Worm (Caenorhabditis elegans) whole organism, L3 larva: ENCODE measurements around the gene F36D3.8.

Experiments used
- R02D3.7 ChIP-seq: fragments of 150-350 bp; optimal IDR thresholded peaks from 2 replicates; lab custom pipeline; 2014; ENCODE audit warnings: missing biosample characterization, missing genetic modification characterization
- ZK546.5 ChIP-seq: sonication (generic microtip); optimal IDR thresholded peaks from 2 replicates; lab custom pipeline; 2017; ENCODE audit warnings: missing biosample characterization, missing genetic modification characterization
- aly-2 ChIP-seq: fragments of 150-350 bp; optimal IDR thresholded peaks from 2 replicates; lab custom pipeline; 2014; ENCODE audit warnings: missing biosample characterization, missing genetic modification characterization
- ama-1 ChIP-seq: fragments of 150-350 bp; optimal IDR thresholded peaks from 2 replicates; lab custom pipeline; 2018
- ceh-16 ChIP-seq: sonication (generic microtip); optimal IDR thresholded peaks from 2 replicates; lab custom pipeline; 2017; ENCODE audit warnings: missing biosample characterization, missing genetic modification characterization
- ceh-28 ChIP-seq: fragments of 150-350 bp; optimal IDR thresholded peaks from 2 replicates; lab custom pipeline; 2014; ENCODE audit warnings: missing biosample characterization, missing genetic modification reagents, missing genetic modification characterization
- ceh-82 ChIP-seq: fragments of 150-350 bp; optimal IDR thresholded peaks from 2 replicates; lab custom pipeline; 2014; ENCODE audit warnings: missing biosample characterization, missing genetic modification characterization
- ceh-9 ChIP-seq: sonication (generic microtip); optimal IDR thresholded peaks from 2 replicates; lab custom pipeline; 2018; ENCODE audit warnings: missing biosample characterization, missing genetic modification characterization
- daf-12 ChIP-seq: fragments of 150-350 bp; optimal IDR thresholded peaks from 2 replicates; lab custom pipeline; 2014; ENCODE audit warnings: missing biosample characterization, missing genetic modification reagents, missing genetic modification characterization
- egl-27 ChIP-seq: sonication (generic microtip); optimal IDR thresholded peaks from 4 replicates; lab custom pipeline; 2017; ENCODE audit warnings: missing biosample characterization, missing genetic modification reagents, missing genetic modification characterization
- egl-5 ChIP-seq: fragments of 150-350 bp; optimal IDR thresholded peaks from 2 replicates; lab custom pipeline; 2017; ENCODE audit warnings: missing biosample characterization, missing genetic modification reagents, missing genetic modification characterization, inconsistent platforms
- elt-1 ChIP-seq: fragments of 150-350 bp; optimal IDR thresholded peaks from 2 replicates; lab custom pipeline; 2014; ENCODE audit warnings: missing biosample characterization, missing genetic modification characterization
- elt-2 ChIP-seq: sonication (generic microtip); optimal IDR thresholded peaks from 2 replicates; lab custom pipeline; 2016; ENCODE audit warnings: missing genetic modification reagents, mild to moderate bottlenecking, missing genetic modification characterization, missing compliant biosample characterization
- elt-3 ChIP-seq, 3 experiments: fragments of 150-350 bp in 1 of 3; sonication (generic microtip) in 2 of 3; optimal IDR thresholded peaks; 2 replicates in 2 of 3; 4 replicates in 1 of 3; lab custom pipeline; 2014 to 2017; ENCODE audit warnings: missing biosample characterization in 3 of 3, missing genetic modification characterization in 3 of 3
- eor-1 ChIP-seq, 2 experiments: fragments of 150-350 bp; optimal IDR thresholded peaks; 2 replicates each; lab custom pipeline; 2014 to 2018; ENCODE audit warnings: missing biosample characterization in 2 of 2, missing genetic modification characterization in 2 of 2
- fkh-10 ChIP-seq: sonication (generic microtip); optimal IDR thresholded peaks from 2 replicates; lab custom pipeline; 2017; ENCODE audit warnings: missing biosample characterization, missing genetic modification reagents, missing genetic modification characterization
- fkh-2 ChIP-seq: fragments of 150-350 bp; optimal IDR thresholded peaks from 2 replicates; lab custom pipeline; 2014; ENCODE audit warnings: missing biosample characterization, missing genetic modification reagents, missing genetic modification characterization
- fos-1 ChIP-seq: fragments of 150-350 bp; optimal IDR thresholded peaks from 2 replicates; lab custom pipeline; 2014; ENCODE audit warnings: missing biosample characterization, missing genetic modification characterization
- hmg-11 ChIP-seq: sonication (generic microtip); optimal IDR thresholded peaks from 2 replicates; lab custom pipeline; 2016; ENCODE audit warnings: missing genetic modification characterization, missing compliant biosample characterization
- jun-1 ChIP-seq: fragments of 150-350 bp; optimal IDR thresholded peaks from 2 replicates; lab custom pipeline; 2014; ENCODE audit warnings: missing biosample characterization, missing genetic modification reagents, missing genetic modification characterization
- lin-39 ChIP-seq: fragments of 150-350 bp; optimal IDR thresholded peaks from 2 replicates; lab custom pipeline; 2018; ENCODE audit warnings: missing biosample characterization, missing genetic modification reagents, missing genetic modification characterization
- lsy-12 ChIP-seq: sonication (generic microtip); optimal IDR thresholded peaks from 2 replicates; lab custom pipeline; 2016; ENCODE audit warnings: mild to moderate bottlenecking, missing genetic modification characterization, missing compliant biosample characterization
- mdl-1 ChIP-seq: fragments of 150-350 bp; optimal IDR thresholded peaks from 2 replicates; lab custom pipeline; 2014; ENCODE audit warnings: missing biosample characterization, missing genetic modification characterization
- mml-1 ChIP-seq: fragments of 150-350 bp; sonication (generic microtip); optimal IDR thresholded peaks from 3 replicates; lab custom pipeline; 2014; ENCODE audit warnings: missing biosample characterization, missing genetic modification characterization
- nfya-1 ChIP-seq: sonication (generic microtip); optimal IDR thresholded peaks from 2 replicates; lab custom pipeline; 2017; ENCODE audit warnings: missing genetic modification characterization, mild to moderate bottlenecking, missing compliant biosample characterization, antibody characterized with exemption, moderate library complexity; ENCODE audit not compliant: insufficient read depth
- nhr-11 ChIP-seq: fragments of 150-350 bp; optimal IDR thresholded peaks from 2 replicates; lab custom pipeline; 2014; ENCODE audit warnings: missing biosample characterization, missing genetic modification characterization
- nhr-12 ChIP-seq: fragments of 150-350 bp; optimal IDR thresholded peaks from 2 replicates; lab custom pipeline; 2014; ENCODE audit warnings: missing biosample characterization, missing genetic modification characterization
- nhr-23 ChIP-seq: fragments of 150-350 bp; optimal IDR thresholded peaks from 2 replicates; lab custom pipeline; 2014; ENCODE audit warnings: missing biosample characterization, missing genetic modification reagents, missing genetic modification characterization
- nhr-237 ChIP-seq: fragments of 150-350 bp; optimal IDR thresholded peaks from 2 replicates; lab custom pipeline; 2014; ENCODE audit warnings: missing biosample characterization, missing genetic modification characterization
- nhr-25 ChIP-seq: sonication (generic microtip); optimal IDR thresholded peaks from 2 replicates; lab custom pipeline; 2017; ENCODE audit warnings: missing biosample characterization, missing genetic modification characterization
- nhr-28 ChIP-seq: fragments of 150-350 bp; optimal IDR thresholded peaks from 2 replicates; lab custom pipeline; 2014; ENCODE audit warnings: missing biosample characterization, missing genetic modification characterization
- nhr-43 ChIP-seq: sonication (generic microtip); optimal IDR thresholded peaks from 2 replicates; lab custom pipeline; 2016; ENCODE audit warnings: mild to moderate bottlenecking, missing genetic modification characterization, missing compliant biosample characterization; ENCODE audit not compliant: poor library complexity, severe bottlenecking
- nhr-67 ChIP-seq: fragments of 150-350 bp; optimal IDR thresholded peaks from 2 replicates; lab custom pipeline; 2014; ENCODE audit warnings: missing biosample characterization, missing genetic modification characterization
- nhr-76 ChIP-seq: fragments of 150-350 bp; sonication (generic microtip); optimal IDR thresholded peaks from 5 replicates; lab custom pipeline; 2014; ENCODE audit warnings: missing biosample characterization, missing genetic modification characterization
- nhr-77 ChIP-seq: fragments of 150-350 bp; optimal IDR thresholded peaks from 2 replicates; lab custom pipeline; 2014; ENCODE audit warnings: missing biosample characterization, missing genetic modification characterization
- pha-4 ChIP-seq: fragments of 150-350 bp; optimal IDR thresholded peaks from 2 replicates; lab custom pipeline; 2014; ENCODE audit warnings: missing biosample characterization, missing genetic modification reagents, missing genetic modification characterization
- pqm-1 ChIP-seq: fragments of 150-350 bp; optimal IDR thresholded peaks from 2 replicates; lab custom pipeline; 2017; ENCODE audit warnings: missing biosample characterization, missing genetic modification characterization, inconsistent platforms
- sea-2 ChIP-seq: fragments of 150-350 bp; sonication (generic microtip); optimal IDR thresholded peaks from 4 replicates; lab custom pipeline; 2014; ENCODE audit warnings: missing biosample characterization, missing genetic modification reagents, missing genetic modification characterization
- skn-1 ChIP-seq: fragments of 150-350 bp; optimal IDR thresholded peaks from 2 replicates; lab custom pipeline; 2014; ENCODE audit warnings: missing biosample characterization, missing genetic modification characterization
- snpc-4 ChIP-seq: fragments of 150-350 bp; optimal IDR thresholded peaks from 2 replicates; lab custom pipeline; 2014; ENCODE audit warnings: missing biosample characterization, missing genetic modification characterization
- tbx-2 ChIP-seq: sonication (generic microtip); optimal IDR thresholded peaks from 2 replicates; lab custom pipeline; 2016; ENCODE audit warnings: mild to moderate bottlenecking, missing genetic modification characterization, missing compliant biosample characterization
- unc-39 ChIP-seq: sonication (generic microtip); optimal IDR thresholded peaks from 4 replicates; lab custom pipeline; 2017; ENCODE audit warnings: missing biosample characterization, missing genetic modification characterization
- unc-62 ChIP-seq: fragments of 150-350 bp; sonication (generic microtip); optimal IDR thresholded peaks from 4 replicates; lab custom pipeline; 2014; ENCODE audit warnings: missing biosample characterization, missing genetic modification reagents, missing genetic modification characterization
- zag-1 ChIP-seq: fragments of 150-350 bp; optimal IDR thresholded peaks from 2 replicates; lab custom pipeline; 2014; ENCODE audit warnings: missing biosample characterization, missing genetic modification characterization
- ztf-11 ChIP-seq: fragments of 150-350 bp; optimal IDR thresholded peaks from 2 replicates; lab custom pipeline; 2014; ENCODE audit warnings: missing biosample characterization, missing genetic modification characterization
- ztf-4 ChIP-seq: fragments of 150-350 bp; optimal IDR thresholded peaks from 2 replicates; lab custom pipeline; 2014; ENCODE audit warnings: missing biosample characterization, missing genetic modification characterization

F36D3.8 gene

DNA sequence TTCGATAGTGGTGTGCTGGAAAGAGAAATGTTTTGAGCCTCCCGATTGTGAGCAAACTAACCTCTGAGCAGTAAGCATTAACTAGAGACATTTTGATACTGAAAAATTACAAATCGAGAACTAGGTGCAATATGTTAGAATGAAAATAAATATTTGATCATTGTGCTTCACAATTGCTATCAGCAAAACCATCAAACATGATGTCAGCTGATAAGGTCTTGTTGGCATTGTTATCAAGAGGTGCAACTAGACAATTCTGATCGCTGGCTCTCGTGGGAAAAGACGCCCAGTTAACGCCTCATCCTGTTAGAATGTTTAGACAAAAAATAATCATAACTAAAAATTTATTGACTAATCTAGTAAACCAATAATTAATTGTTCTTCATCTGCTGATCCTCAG, 32.6 kb upstream of the F36D3.8 start, which contains the start of gene comt-2:
TSS of gene comt-2 (minus strand) at position 131 of the 400 bp plus-strand sequence.
- no peak for TF ChIP-seq ceh-9 (tag; lab: Kevin White, UChicago)
- TF ChIP-seq unc-62 (GFP tag; lab: Kevin White, UChicago): no peak
- TF ChIP-seq unc-39 (tag; lab: Kevin White, UChicago): no peak
- no peak for TF ChIP-seq R02D3.7 (tag; lab: Kevin White, UChicago)
- TF ChIP-seq ama-1 (lab: Kevin White, UChicago): no peak
- no peak for TF ChIP-seq fkh-10 (GFP tag; lab: Kevin White, UChicago)
- TF ChIP-seq eor-1 (tag; optimal IDR thresholded peaks at IDR 0.05; lab: Kevin White, UChicago): no peak
- TF ChIP-seq ceh-16 (tag; lab: Kevin White, UChicago): no peak
- no peak for TF ChIP-seq ztf-11 (tag; lab: Kevin White, UChicago)
- TF ChIP-seq elt-2: peak; percentile 88
- peak; percentile 63 for TF ChIP-seq pqm-1 (tag; lab: Kevin White, UChicago)
- TF ChIP-seq daf-12 (tag; lab: Kevin White, UChicago): no peak
- TF ChIP-seq mdl-1 (tag; lab: Kevin White, UChicago): no peak
- TF ChIP-seq pha-4 (tag; lab: Kevin White, UChicago): no peak
- no peak for TF ChIP-seq ceh-82
- TF ChIP-seq tbx-2 (tag; lab: Kevin White, UChicago): no peak

DNA sequence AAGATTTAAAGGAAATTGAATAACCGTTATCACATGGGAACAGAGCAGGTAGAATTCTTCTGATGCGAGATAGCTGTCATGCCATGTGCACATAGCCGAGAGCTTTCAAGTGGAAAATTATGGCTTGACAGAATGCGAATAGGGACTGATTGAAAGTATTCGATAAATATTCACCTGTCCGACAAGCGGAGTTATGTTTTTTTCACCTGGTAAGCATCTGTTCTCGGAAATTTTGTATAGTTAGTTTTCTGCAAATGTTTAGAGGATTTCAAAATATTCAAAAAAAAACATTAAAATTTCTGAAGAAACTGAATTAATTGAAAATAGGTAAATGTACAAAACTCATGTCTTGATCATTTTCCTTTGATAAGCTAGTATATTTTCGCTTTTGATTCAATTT, 29.5 kb upstream of the F36D3.8 start, which contains the start of gene srh-136:
TSS of gene srh-136 (minus strand) at position 93 of the 400 bp plus-strand sequence.
- TF ChIP-seq jun-1 (no peak), nhr-76 (tag; lab: Kevin White, UChicago) (no peak), nhr-23 (tag; lab: Kevin White, UChicago) (no peak), mml-1 (tag; lab: Kevin White, UChicago) (no peak), zag-1 (tag; lab: Kevin White, UChicago) (no peak), ceh-9 (tag; lab: Kevin White, UChicago) (no peak), aly-2 (no peak), fkh-2 (tag; lab: Kevin White, UChicago) (no peak), sea-2 (GFP tag; lab: Kevin White, UChicago) (no peak), nhr-28 (no peak)

DNA sequence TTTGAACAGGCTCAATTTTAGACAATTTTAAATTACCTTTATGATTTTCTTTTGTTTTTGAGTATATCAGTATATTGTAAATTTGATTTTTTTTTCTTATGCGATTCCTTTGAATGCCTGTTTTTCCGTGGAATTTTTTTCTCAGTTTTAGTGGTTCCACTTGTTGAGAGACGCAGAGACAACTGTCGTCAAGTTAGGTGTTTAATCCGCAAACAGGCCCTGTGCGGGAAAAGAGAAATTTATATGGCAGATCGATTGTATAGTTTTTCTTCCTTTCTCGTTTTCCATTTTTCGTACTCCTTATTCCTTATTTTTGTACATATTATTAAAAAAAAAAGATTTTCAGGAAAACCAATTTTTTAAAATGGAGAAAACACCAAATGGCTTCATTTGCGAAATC, 28.0 kb upstream of the F36D3.8 start, which contains the start of gene F36D3.1:
TSS of gene F36D3.1 (plus strand) at position 347 of the 400 bp plus-strand sequence.
- TF ChIP-seq ztf-11 (tag; lab: Kevin White, UChicago) (no peak), ZK546.5 (tag; lab: Kevin White, UChicago) (no peak), nhr-25 (tag; lab: Kevin White, UChicago) (no peak), ceh-28 (peak; percentile 36), pha-4 (tag; lab: Kevin White, UChicago) (peak; percentile 58), sea-2 (GFP tag; lab: Kevin White, UChicago) (no peak), nhr-12 (tag; lab: Kevin White, UChicago) (no peak), unc-62 (GFP tag; lab: Kevin White, UChicago) (no peak), nhr-77 (tag; lab: Kevin White, UChicago) (no peak), zag-1 (tag; lab: Kevin White, UChicago) (no peak), mml-1 (tag; lab: Kevin White, UChicago) (no peak), ceh-82 (no peak), hmg-11 (tag; lab: Kevin White, UChicago) (peak; percentile 22), fkh-2 (tag; lab: Kevin White, UChicago) (no peak), ztf-4 (tag; lab: Kevin White, UChicago) (no peak), mdl-1 (tag; lab: Kevin White, UChicago) (no peak), daf-12 (tag; lab: Kevin White, UChicago) (no peak), elt-2 (peak; percentile 19), nfya-1 (peak; percentile 70), eor-1 (tag; optimal IDR thresholded peaks at IDR 0.05; lab: Kevin White, UChicago) (no peak), nhr-67 (tag; lab: Kevin White, UChicago) (no peak), ceh-16 (tag; lab: Kevin White, UChicago) (no peak), nhr-28 (no peak), jun-1 (no peak), lin-39 (tag; lab: Kevin White, UChicago) (no peak), egl-27 (no peak), nhr-76 (tag; lab: Kevin White, UChicago) (no peak), tbx-2 (tag; lab: Kevin White, UChicago) (no peak), aly-2 (no peak), elt-3 (tag; optimal IDR thresholded peaks at IDR 0.05; lab: Kevin White, UChicago) (no peak), egl-5 (no peak), nhr-43 (tag; lab: Kevin White, UChicago) (no peak), lsy-12 (tag; lab: Kevin White, UChicago) (no peak), elt-1 (tag; lab: Kevin White, UChicago) (no peak), skn-1 (tag; lab: Kevin White, UChicago) (peak; percentile 15), nhr-237 (no peak), fkh-10 (GFP tag; lab: Kevin White, UChicago) (no peak), unc-39 (tag; lab: Kevin White, UChicago) (no peak), ama-1 (lab: Kevin White, UChicago) (no peak), pqm-1 (tag; lab: Kevin White, UChicago) (no peak), R02D3.7 (tag; lab: Kevin White, UChicago) (no peak), fos-1 (tag; lab: Kevin White, UChicago) (no peak), snpc-4 (peak; percentile 70), nhr-23 (tag; lab: Kevin White, UChicago) (no peak), ceh-9 (tag; lab: Kevin White, UChicago) (no peak), nhr-11 (tag; lab: Kevin White, UChicago) (no peak)
